Fruit fly (Drosophila melanogaster) whole organism, adult: Measurements from ENCODE around the gene CG42747.

Experiments
- CG11617 ChIP-seq: fragments of 200-800 bp; sonication (Bioruptor generic); optimal IDR thresholded peaks from 2 replicates; lab custom pipeline; 2017; ENCODE audit warnings: mild to moderate bottlenecking, missing biosample characterization, missing genetic modification reagents, missing genetic modification characterization
- CG12768 ChIP-seq: fragments of 200-800 bp; sonication (Bioruptor generic); optimal IDR thresholded peaks from 2 replicates; lab custom pipeline; 2017; ENCODE audit warnings: missing biosample characterization, missing genetic modification characterization, mild to moderate bottlenecking, moderate library complexity, missing genetic modification reagents
- CG14711 ChIP-seq: fragments of 200-800 bp; sonication (Bioruptor generic); optimal IDR thresholded peaks from 2 replicates; lab custom pipeline; 2018; ENCODE audit warnings: missing biosample characterization, mild to moderate bottlenecking, missing genetic modification characterization, moderate library complexity
- CG1620 ChIP-seq: fragments of 200-800 bp; sonication (Bioruptor generic); optimal IDR thresholded peaks from 2 replicates; lab custom pipeline; 2016; ENCODE audit warnings: missing biosample characterization, missing genetic modification characterization
- CG33017 ChIP-seq: fragments of 200-800 bp; sonication (Bioruptor generic); optimal IDR thresholded peaks from 2 replicates; lab custom pipeline; 2018; ENCODE audit warnings: missing biosample characterization, mild to moderate bottlenecking, missing genetic modification characterization, moderate library complexity
- CG5204 ChIP-seq: fragments of 200-800 bp; sonication (Bioruptor generic); optimal IDR thresholded peaks from 2 replicates; lab custom pipeline; 2016; ENCODE audit warnings: missing biosample characterization, missing genetic modification characterization
- CG7045 ChIP-seq: fragments of 200-800 bp; sonication (Bioruptor generic); optimal IDR thresholded peaks from 2 replicates; lab custom pipeline; 2017; ENCODE audit warnings: missing biosample characterization, mild to moderate bottlenecking, missing genetic modification characterization
- CG7101 ChIP-seq: fragments of 200-800 bp; sonication (Bioruptor generic); optimal IDR thresholded peaks from 2 replicates; lab custom pipeline; 2018; ENCODE audit warnings: missing biosample characterization, mild to moderate bottlenecking, missing genetic modification characterization, moderate library complexity
- Clk ChIP-seq: fragments of 200-800 bp; sonication (Bioruptor generic); optimal IDR thresholded peaks from 2 replicates; lab custom pipeline; 2017; ENCODE audit warnings: missing biosample characterization, missing genetic modification characterization
- Crg-1 ChIP-seq: fragments of 200-800 bp; sonication (Bioruptor generic); optimal IDR thresholded peaks from 2 replicates; lab custom pipeline; 2016; ENCODE audit warnings: missing biosample characterization, missing genetic modification characterization
- Hr96 ChIP-seq: fragments of 200-800 bp; sonication (Bioruptor generic); optimal IDR thresholded peaks from 2 replicates; lab custom pipeline; 2016; ENCODE audit warnings: missing biosample characterization, missing genetic modification characterization
- Mnt ChIP-seq: fragments of 200-800 bp; sonication (Bioruptor generic); optimal IDR thresholded peaks from 2 replicates; lab custom pipeline; 2016; ENCODE audit warnings: missing biosample characterization, mild to moderate bottlenecking, missing genetic modification characterization
- bab1 ChIP-seq: fragments of 200-800 bp; sonication (Bioruptor generic); optimal IDR thresholded peaks from 3 replicates; lab custom pipeline; 2019; ENCODE audit warnings: missing biosample characterization, mild to moderate bottlenecking, missing genetic modification characterization, moderate library complexity
- cic ChIP-seq: fragments of 200-800 bp; sonication (Bioruptor generic); optimal IDR thresholded peaks from 2 replicates; lab custom pipeline; 2017; ENCODE audit warnings: missing biosample characterization, mild to moderate bottlenecking, missing genetic modification characterization, moderate library complexity
- cnc ChIP-seq, 2 experiments: fragments of >200 bp; optimal IDR thresholded peaks; 2 replicates each; lab custom pipeline; 2017
- kay ChIP-seq: fragments of 200-800 bp; sonication (Bioruptor generic); peaks from one replicate; lab custom pipeline; 2016; ENCODE audit warnings: missing biosample characterization, missing genetic modification characterization, borderline replicate concordance
- ovo ChIP-seq: fragments of 200-800 bp; sonication (Bioruptor generic); optimal IDR thresholded peaks from 2 replicates; lab custom pipeline; 2016; ENCODE audit warnings: missing biosample characterization, missing genetic modification characterization
- pad ChIP-seq: fragments of 200-800 bp; sonication (Bioruptor generic); optimal IDR thresholded peaks from 3 replicates; lab custom pipeline; 2017; ENCODE audit warnings: missing biosample characterization, missing genetic modification characterization, mild to moderate bottlenecking, moderate library complexity, missing genetic modification reagents
- tj ChIP-seq: fragments of 200-800 bp; sonication (Bioruptor generic); optimal IDR thresholded peaks from 3 replicates; lab custom pipeline; 2017; ENCODE audit warnings: missing biosample characterization, mild to moderate bottlenecking, missing genetic modification characterization, moderate library complexity
- toe ChIP-seq: fragments of 200-800 bp; sonication (Bioruptor generic); optimal IDR thresholded peaks from 2 replicates; lab custom pipeline; 2016; ENCODE audit warnings: missing biosample characterization, missing genetic modification characterization

Gene CG42747

DNA sequence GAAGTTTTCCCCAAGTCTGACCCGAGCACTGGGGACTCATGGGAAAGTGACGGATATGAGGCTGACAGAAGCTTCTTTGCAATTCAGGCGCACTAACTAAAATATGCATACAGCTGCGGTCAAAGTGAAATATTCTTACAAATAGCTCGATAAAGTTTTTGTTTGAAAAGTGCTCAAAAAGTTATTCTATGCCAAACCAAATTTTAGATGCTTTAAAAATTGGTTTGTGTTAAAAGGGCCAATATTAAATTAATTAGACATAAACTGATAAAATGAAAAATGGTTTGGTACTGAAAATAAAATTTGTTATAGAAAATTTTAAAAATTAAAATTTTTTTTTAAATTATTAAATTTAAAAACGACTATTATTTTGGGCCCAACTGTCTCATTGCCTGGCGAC lies 33.8 kb upstream of the CG42747 start:
- TF ChIP-seq cnc (optimal IDR thresholded peaks at IDR 0.05; lab: Kevin White, UChicago) (no peak), CG7045 (GFP tag; lab: Kevin White, UChicago) (no peak), Mnt (no peak), kay (GFP tag; lab: Kevin White, UChicago) (no peak), bab1 (GFP tag; lab: Kevin White, UChicago) (no peak), pad (GFP tag; lab: Kevin White, UChicago) (no peak), Hr96 (no peak), CG11617 (GFP tag; lab: Kevin White, UChicago) (no peak), Crg-1 (GFP tag; lab: Kevin White, UChicago) (no peak), tj (GFP tag; lab: Kevin White, UChicago) (no peak), toe (GFP tag; lab: Kevin White, UChicago) (no peak), Clk (GFP tag; lab: Kevin White, UChicago) (no peak)

- TF ChIP-seq Crg-1 (GFP tag; lab: Kevin White, UChicago) (no peak), Mnt (no peak), cic (no peak), CG7101 (tag; lab: Kevin White, UChicago) (no peak), CG12768 (GFP tag; lab: Kevin White, UChicago) (no peak), ovo (GFP tag; lab: Kevin White, UChicago) (no peak), CG14711 (tag; lab: Kevin White, UChicago) (no peak), kay (GFP tag; lab: Kevin White, UChicago) (no peak)
Observed at dm6 chr3L:6369638-6370195, 30.7 kb upstream of the CG42747 start.

DNA sequence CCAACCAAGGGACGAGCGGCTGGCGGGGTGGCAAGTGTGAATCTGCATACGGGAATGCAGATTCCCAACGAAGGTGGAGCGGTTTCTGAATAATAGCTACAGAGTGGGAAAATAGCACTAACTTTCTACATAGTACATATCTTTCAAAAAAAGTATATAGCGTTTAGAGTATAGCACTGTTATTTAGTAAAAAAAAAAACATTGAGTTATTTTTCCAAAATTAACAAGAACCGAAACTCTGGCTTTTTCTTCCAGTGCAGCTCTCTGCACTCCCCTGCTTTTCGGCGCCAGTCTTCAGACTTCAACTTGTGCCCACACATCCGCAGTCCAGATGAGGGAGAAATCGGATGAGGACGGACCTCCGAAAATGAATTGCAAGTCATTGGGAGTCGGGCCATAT lies 29.0 kb upstream of the CG42747 start:
- no peak for TF ChIP-seq toe (GFP tag; lab: Kevin White, UChicago)
- no peak for TF ChIP-seq cnc (optimal IDR thresholded peaks at IDR 0.05; lab: Kevin White, UChicago)
- TF ChIP-seq Hr96: no peak
- no peak for TF ChIP-seq tj (GFP tag; lab: Kevin White, UChicago)
- TF ChIP-seq CG1620: no peak
- no peak for TF ChIP-seq pad (GFP tag; lab: Kevin White, UChicago)
- TF ChIP-seq kay (GFP tag; lab: Kevin White, UChicago): no peak
- no peak for TF ChIP-seq bab1 (GFP tag; lab: Kevin White, UChicago)
- no peak for TF ChIP-seq Mnt
- TF ChIP-seq CG11617 (GFP tag; lab: Kevin White, UChicago): no peak
- no peak for TF ChIP-seq CG7101 (tag; lab: Kevin White, UChicago)
- TF ChIP-seq CG12768 (GFP tag; lab: Kevin White, UChicago): no peak
- no peak for TF ChIP-seq CG7045 (GFP tag; lab: Kevin White, UChicago)
- no peak for TF ChIP-seq Clk (GFP tag; lab: Kevin White, UChicago)
- TF ChIP-seq Crg-1 (GFP tag; lab: Kevin White, UChicago): no peak
- no peak for TF ChIP-seq ovo (GFP tag; lab: Kevin White, UChicago)
- TF ChIP-seq CG5204 (GFP tag; lab: Kevin White, UChicago): no peak
- TF ChIP-seq cic: no peak
- TF ChIP-seq CG33017: no peak
- no peak for TF ChIP-seq CG14711 (tag; lab: Kevin White, UChicago)

DNA sequence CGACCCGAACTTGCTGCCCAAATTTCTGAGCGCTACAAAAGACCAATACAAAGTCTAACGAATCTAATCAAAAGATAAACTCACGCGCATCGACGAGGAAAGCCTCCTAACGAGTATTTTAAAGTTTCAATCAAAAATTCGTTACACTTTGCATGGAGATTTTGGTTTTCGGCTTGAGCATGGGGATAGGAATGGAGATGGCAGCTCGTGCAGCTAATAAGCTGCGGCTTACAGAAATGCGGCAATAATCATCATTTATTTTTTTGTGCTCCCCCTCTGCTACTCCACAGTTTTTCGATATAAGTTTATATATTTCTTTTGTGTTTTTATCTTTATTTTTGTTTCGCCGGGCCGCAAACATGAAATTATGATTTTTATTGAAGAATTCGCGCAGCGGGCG lies 12.6 kb upstream of the CG42747 start:
- TF ChIP-seq toe (GFP tag; lab: Kevin White, UChicago) (no peak), pad (GFP tag; lab: Kevin White, UChicago) (no peak), CG14711 (tag; lab: Kevin White, UChicago) (no peak), kay (GFP tag; lab: Kevin White, UChicago) (peak; percentile 17)

DNA sequence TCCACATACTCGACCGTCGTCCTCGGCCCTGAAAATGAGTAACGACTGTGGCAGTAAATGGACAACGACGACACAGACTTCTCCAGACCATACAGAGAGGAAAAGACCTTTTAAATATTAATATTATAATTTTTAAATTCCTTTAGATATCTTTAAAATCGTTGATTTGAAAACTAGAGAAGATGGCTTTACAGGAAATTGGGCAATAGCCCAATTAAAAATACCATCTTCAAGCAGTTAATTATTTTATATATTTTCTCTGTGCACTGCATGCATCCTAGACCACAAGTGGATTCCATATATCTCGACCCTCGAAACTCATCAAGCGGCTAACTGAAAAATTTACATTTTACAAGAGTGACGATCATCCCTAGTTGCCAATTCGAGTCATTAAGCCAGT lies 9.0 kb upstream of the CG42747 start:
- TF ChIP-seq CG7101 (tag; lab: Kevin White, UChicago) (no peak), CG33017 (no peak), Clk (GFP tag; lab: Kevin White, UChicago) (no peak), cic (no peak), CG1620 (no peak), Hr96 (no peak), ovo (GFP tag; lab: Kevin White, UChicago) (no peak), pad (GFP tag; lab: Kevin White, UChicago) (no peak), bab1 (GFP tag; lab: Kevin White, UChicago) (no peak), toe (GFP tag; lab: Kevin White, UChicago) (no peak), tj (GFP tag; lab: Kevin White, UChicago) (no peak), kay (GFP tag; lab: Kevin White, UChicago) (no peak), CG11617 (GFP tag; lab: Kevin White, UChicago) (no peak), CG7045 (GFP tag; lab: Kevin White, UChicago) (no peak), Mnt (no peak), cnc (optimal IDR thresholded peaks at IDR 0.05; lab: Kevin White, UChicago) (no peak), CG14711 (tag; lab: Kevin White, UChicago) (no peak), CG5204 (GFP tag; lab: Kevin White, UChicago) (no peak)

DNA sequence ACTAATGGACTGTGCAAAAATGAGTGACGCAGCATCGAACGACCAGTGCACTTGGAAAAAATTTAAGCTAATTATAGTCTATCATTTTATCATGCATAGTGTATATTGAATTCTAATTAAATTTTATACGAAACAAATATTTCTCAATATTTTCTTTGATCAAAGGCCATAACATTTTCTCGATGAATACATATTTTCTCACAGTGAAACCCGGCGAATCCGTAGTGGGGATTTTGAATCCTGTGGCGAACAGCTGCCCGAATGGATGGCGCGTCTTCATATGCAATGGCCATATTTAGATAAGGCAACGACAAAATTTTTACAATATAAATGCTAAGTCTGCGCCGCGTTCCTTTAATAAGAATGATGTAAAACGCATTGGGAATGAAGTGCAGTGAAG lies 7.9 kb upstream of the CG42747 start:
- TF ChIP-seq toe (GFP tag; lab: Kevin White, UChicago) (no peak), CG14711 (tag; lab: Kevin White, UChicago) (no peak)

dm6 chr3L:6395907-6396306 lies 4.5 kb upstream of the CG42747 start:
- TF ChIP-seq Mnt (no peak), tj (GFP tag; lab: Kevin White, UChicago) (no peak), CG11617 (GFP tag; lab: Kevin White, UChicago) (no peak), cnc (optimal IDR thresholded peaks at IDR 0.05; lab: Kevin White, UChicago) (no peak), CG5204 (GFP tag; lab: Kevin White, UChicago) (no peak), bab1 (GFP tag; lab: Kevin White, UChicago) (no peak), CG7101 (tag; lab: Kevin White, UChicago) (no peak), CG1620 (no peak), Crg-1 (GFP tag; lab: Kevin White, UChicago) (no peak)
